Worm (Caenorhabditis elegans) whole organism, L2 larva: Measurements from ENCODE around the gene srh-211.

Experiments
- R02D3.7 ChIP-seq: fragments of 150-350 bp; optimal IDR thresholded peaks from 2 replicates; lab custom pipeline; 2014; ENCODE audit warnings: missing biosample characterization, missing genetic modification characterization
- snpc-4 ChIP-seq: fragments of 150-350 bp; optimal IDR thresholded peaks from 2 replicates; lab custom pipeline; 2014; ENCODE audit warnings: missing biosample characterization, missing genetic modification characterization
- unc-62 ChIP-seq: fragments of 150-350 bp; optimal IDR thresholded peaks from 2 replicates; lab custom pipeline; 2014; ENCODE audit warnings: missing biosample characterization, missing genetic modification reagents, missing genetic modification characterization

DNA sequence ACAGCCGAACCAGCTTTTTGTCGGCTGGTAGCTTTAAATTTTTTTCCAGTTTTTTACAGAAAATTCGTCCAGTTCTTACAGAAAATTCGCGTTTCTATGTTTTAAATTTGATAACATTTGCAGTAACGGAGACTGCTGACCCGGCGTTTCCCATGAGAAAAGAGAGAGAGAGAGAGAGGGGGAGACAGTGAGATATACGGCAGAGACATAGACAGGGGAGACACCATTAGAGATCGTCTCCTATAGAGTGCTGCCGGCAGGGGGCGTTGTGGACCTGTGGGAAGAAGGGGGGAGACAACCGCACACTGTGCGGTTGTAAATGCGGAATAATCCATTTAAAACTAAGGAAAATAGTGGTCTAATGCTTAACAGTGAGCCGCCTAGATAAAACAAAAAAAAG lies 51.6 kb downstream of the srh-211 start:
- TF ChIP-seq R02D3.7: no peak
- no peak for TF ChIP-seq snpc-4 (tag; lab: Kevin White, UChicago)
- TF ChIP-seq unc-62 (GFP tag; lab: Kevin White, UChicago): no peak
